Fruit fly (Drosophila melanogaster): ENCODE data around the gene mtrm.

The mtrm gene

dm6 chr3L:8461229-8462004 is 48.6 kb downstream of the mtrm start (continued):
- TF ChIP-seq CG31627 (GFP tag; optimal IDR thresholded peaks at IDR 0.05) (no peak), CG9139 (GFP tag; optimal IDR thresholded peaks at IDR 0.05) (no peak), ss (GFP tag; optimal IDR thresholded peaks at IDR 0.05) (peak in 1 of 2 experiments; percentile 38), Met (GFP tag; optimal IDR thresholded peaks at IDR 0.05) (no peak), CG16779 (tag; optimal IDR thresholded peaks at IDR 0.05) (no peak), lz (GFP tag; optimal IDR thresholded peaks at IDR 0.05) (no peak), CG11762 (GFP tag; optimal IDR thresholded peaks at IDR 0.05; ENCODE audit: insufficient read depth) (peak; percentile 22), CG6808 (GFP tag; optimal IDR thresholded peaks at IDR 0.05) (no peak), CG11294 (GFP tag; IDR thresholded peaks at IDR 0.05) (no peak), Ets96B (tag; optimal IDR thresholded peaks at IDR 0.05) (peak; percentile 6), Smox (GFP tag; optimal IDR thresholded peaks at IDR 0.05) (no peak), fd85E (GFP tag; optimal IDR thresholded peaks at IDR 0.05) (no peak), CG8632 (GFP tag; optimal IDR thresholded peaks at IDR 0.05) (peak; percentile 48), Gug (GFP tag; IDR thresholded peaks at IDR 0.05) (0 out of 2 replicates have a peak, but pooled peaks have one; percentile 9), Lpt (GFP tag; optimal IDR thresholded peaks at IDR 0.05) (no peak), Eip78C (GFP tag) (peak; percentile 93), CG6276 (GFP tag; optimal IDR thresholded peaks at IDR 0.05) (no peak), pdm3 (GFP tag; optimal IDR thresholded peaks at IDR 0.05) (peak; percentile 0), CG10631 (GFP tag; optimal IDR thresholded peaks at IDR 0.05) (no peak), CG32006 (GFP tag; optimal IDR thresholded peaks at IDR 0.05) (no peak), Sox102F (GFP tag; optimal IDR thresholded peaks at IDR 0.05) (peak; percentile 14), esn (GFP tag; optimal IDR thresholded peaks at IDR 0.05) (peak; percentile 51), Hr4 (GFP tag; optimal IDR thresholded peaks at IDR 0.05) (no peak), CG1621 (tag; optimal IDR thresholded peaks at IDR 0.05) (peak; percentile 22), net (GFP tag; optimal IDR thresholded peaks at IDR 0.05) (peak; percentile 43), CG11902 (GFP tag; optimal IDR thresholded peaks at IDR 0.05) (no peak), CG3919 (GFP tag; optimal IDR thresholded peaks at IDR 0.05) (no peak), CG6163 (GFP tag; IDR thresholded peaks at IDR 0.05) (0 out of 3 replicates have a peak, but pooled peaks have one; percentile 47), Ets21C (GFP tag; optimal IDR thresholded peaks at IDR 0.05) (no peak), eg (GFP tag; IDR thresholded peaks at IDR 0.05) (no peak), Eip75B (GFP tag; optimal IDR thresholded peaks at IDR 0.05) (peak; percentile 7), topi (GFP tag; optimal IDR thresholded peaks at IDR 0.05) (peak; percentile 16), CG6792 (GFP tag; optimal IDR thresholded peaks at IDR 0.05) (peak; percentile 22), vri (GFP tag; optimal IDR thresholded peaks at IDR 0.05) (no peak), CG34406 (GFP tag; optimal IDR thresholded peaks at IDR 0.05) (peak; percentile 47), Hr39 (GFP tag; optimal IDR thresholded peaks at IDR 0.05) (no peak), Sox15 (GFP tag; optimal IDR thresholded peaks at IDR 0.05) (no peak), spab (GFP tag; optimal IDR thresholded peaks at IDR 0.05) (peak; percentile 26)
